Worm (Caenorhabditis elegans) whole organism, early embryonic: ENCODE results near the gene F46B3.9.

Experiments
- B0310.2 ChIP-seq: sonication (generic microtip); optimal IDR thresholded peaks from 2 replicates; lab custom pipeline; 2016; ENCODE audit warnings: mild to moderate bottlenecking, missing genetic modification characterization, missing compliant biosample characterization
- aly-1 ChIP-seq: sonication (generic microtip); optimal IDR thresholded peaks from 2 replicates; lab custom pipeline; 2016; ENCODE audit warnings: missing genetic modification characterization, missing compliant biosample characterization
- ama-1 ChIP-seq: fragments of 150-350 bp; optimal IDR thresholded peaks from 2 replicates; lab custom pipeline; 2014
- ets-7 ChIP-seq: sonication (generic microtip); optimal IDR thresholded peaks from 2 replicates; lab custom pipeline; 2016; ENCODE audit warnings: missing genotype, missing genetic modification characterization, missing compliant biosample characterization
- hnd-1 ChIP-seq: sonication (generic microtip); optimal IDR thresholded peaks from 2 replicates; lab custom pipeline; 2016; ENCODE audit warnings: missing genetic modification characterization, missing compliant biosample characterization
- tra-4 ChIP-seq: sonication (generic microtip); optimal IDR thresholded peaks from 2 replicates; lab custom pipeline; 2017; ENCODE audit warnings: missing genetic modification characterization, missing compliant biosample characterization

ce11 chrV:20662474-20662873 lies 36.5 kb upstream of the F46B3.9 start:
- TF ChIP-seq ets-7 (tag; lab: Kevin White, UChicago) (no peak), ama-1 (no peak), tra-4 (tag; lab: Kevin White, UChicago) (no peak), B0310.2 (tag; lab: Kevin White, UChicago) (no peak), aly-1 (tag; lab: Kevin White, UChicago) (no peak), hnd-1 (tag; lab: Kevin White, UChicago) (no peak)
